Worm (Caenorhabditis elegans): ENCODE data around the gene nhr-44.

nhr-44 gene

ce11 chrV:8977895-8978294, 14.0 kb upstream of the nhr-44 start:
- TF ChIP-seq pes-1 (GFP tag; IDR thresholded peaks at IDR 0.05) (no peak), tbx-11 (GFP tag; IDR thresholded peaks at IDR 0.05) (no peak), ceh-13 (GFP tag; optimal IDR thresholded peaks at IDR 0.05) (no peak), hnd-1 (tag; optimal IDR thresholded peaks at IDR 0.05) (no peak), tbx-37 (GFP tag; conservative IDR thresholded peaks at IDR 0.05) (no peak), F13C5.2 (tag; optimal IDR thresholded peaks at IDR 0.05) (no peak), sea-1 (GFP tag; conservative IDR thresholded peaks at IDR 0.05) (no peak), hmbx-1 (tag; optimal IDR thresholded peaks at IDR 0.05) (no peak), ceh-36 (tag; optimal IDR thresholded peaks at IDR 0.05) (no peak), B0310.2 (tag; optimal IDR thresholded peaks at IDR 0.05) (no peak)

ce11 chrV:8974889-8975422, 11.1 kb upstream of the nhr-44 start, which contains the start of gene nhr-143:
nhr-143 (minus strand) TSS chrV:8974939.
- TF ChIP-seq ceh-13 (GFP tag; optimal IDR thresholded peaks at IDR 0.05) (no peak), tbx-11 (GFP tag; IDR thresholded peaks at IDR 0.05) (no peak), pes-1 (GFP tag; IDR thresholded peaks at IDR 0.05) (no peak), tbx-37 (GFP tag; conservative IDR thresholded peaks at IDR 0.05) (no peak), scrt-1 (GFP tag; IDR thresholded peaks at IDR 0.05) (no peak), flt-1 (GFP tag; IDR thresholded peaks at IDR 0.05) (no peak), ceh-36 (tag; optimal IDR thresholded peaks at IDR 0.05) (no peak), sea-1 (GFP tag; conservative IDR thresholded peaks at IDR 0.05) (no peak), ama-1 (optimal IDR thresholded peaks at IDR 0.05) (no peak), tra-4 (tag; optimal IDR thresholded peaks at IDR 0.05) (no peak), B0310.2 (tag; optimal IDR thresholded peaks at IDR 0.05) (no peak)

ce11 chrV:8972271-8972670, 8.4 kb upstream of the nhr-44 start, which contains the start of gene nhr-195:
nhr-195 (minus strand) TSS chrV:8972371.
- TF ChIP-seq tbx-37 (GFP tag; conservative IDR thresholded peaks at IDR 0.05) (no peak), tbx-11 (GFP tag; IDR thresholded peaks at IDR 0.05) (no peak), ama-1 (optimal IDR thresholded peaks at IDR 0.05) (no peak)

ce11 chrV:8966086-8966485, 2.2 kb upstream of the nhr-44 start, which contains the start of gene nhr-219:
nhr-219 (minus strand) TSS chrV:8966186.
- TF ChIP-seq B0310.2 (tag; optimal IDR thresholded peaks at IDR 0.05) (no peak), sea-1 (GFP tag; conservative IDR thresholded peaks at IDR 0.05) (no peak), hnd-1 (tag; optimal IDR thresholded peaks at IDR 0.05) (no peak), scrt-1 (GFP tag; IDR thresholded peaks at IDR 0.05) (no peak), ama-1 (optimal IDR thresholded peaks at IDR 0.05) (no peak), ets-7 (tag; optimal IDR thresholded peaks at IDR 0.05) (no peak), F13C5.2 (tag; optimal IDR thresholded peaks at IDR 0.05) (no peak), flt-1 (GFP tag; IDR thresholded peaks at IDR 0.05) (no peak), pes-1 (GFP tag; IDR thresholded peaks at IDR 0.05) (no peak), ceh-36 (tag; optimal IDR thresholded peaks at IDR 0.05) (no peak)

- no peak for TF ChIP-seq ama-1 (optimal IDR thresholded peaks at IDR 0.05)
These were observed 7.4 kb downstream of the nhr-44 start, which contains the start of gene ttc-17 for ce11 chrV:8956387-8957095. ttc-17 (plus strand) TSS chrV:8957045.

- peak; percentile 19 for TF ChIP-seq hmg-4 (GFP tag; optimal IDR thresholded peaks at IDR 0.05)
- no peak for TF ChIP-seq scrt-1 (GFP tag; IDR thresholded peaks at IDR 0.05)
- TF ChIP-seq F13C5.2 (tag; optimal IDR thresholded peaks at IDR 0.05), result no peak
These were observed 14.0 kb downstream of the nhr-44 start for ce11 chrV:8949873-8950272.

ce11 chrV:8948996-8949395, 14.9 kb downstream of the nhr-44 start:
- TF ChIP-seq flt-1 (GFP tag; IDR thresholded peaks at IDR 0.05), result no peak
- no peak for TF ChIP-seq F13C5.2 (tag; optimal IDR thresholded peaks at IDR 0.05)
- no peak for TF ChIP-seq B0310.2 (tag; optimal IDR thresholded peaks at IDR 0.05)
- TF ChIP-seq ceh-13 (GFP tag; optimal IDR thresholded peaks at IDR 0.05), result no peak
- TF ChIP-seq ets-7 (tag; optimal IDR thresholded peaks at IDR 0.05), result no peak
- TF ChIP-seq hnd-1 (tag; optimal IDR thresholded peaks at IDR 0.05), result no peak
- TF ChIP-seq ceh-36 (tag; optimal IDR thresholded peaks at IDR 0.05), result no peak
- TF ChIP-seq tra-4 (tag; optimal IDR thresholded peaks at IDR 0.05), result no peak
- no peak for TF ChIP-seq scrt-1 (GFP tag; IDR thresholded peaks at IDR 0.05)
- no peak for TF ChIP-seq hmg-4 (GFP tag; optimal IDR thresholded peaks at IDR 0.05)
- no peak for TF ChIP-seq aly-1 (tag; optimal IDR thresholded peaks at IDR 0.05)

ce11 chrV:8948365-8948764, 15.5 kb downstream of the nhr-44 start:
- TF ChIP-seq hnd-1 (tag; optimal IDR thresholded peaks at IDR 0.05) (no peak), aly-1 (tag; optimal IDR thresholded peaks at IDR 0.05) (no peak), ama-1 (optimal IDR thresholded peaks at IDR 0.05) (no peak), sea-1 (GFP tag; conservative IDR thresholded peaks at IDR 0.05) (no peak), F13C5.2 (tag; optimal IDR thresholded peaks at IDR 0.05) (no peak), hmbx-1 (tag; optimal IDR thresholded peaks at IDR 0.05) (no peak), ceh-36 (tag; optimal IDR thresholded peaks at IDR 0.05) (no peak), tbx-37 (GFP tag; conservative IDR thresholded peaks at IDR 0.05) (no peak), pes-1 (GFP tag; IDR thresholded peaks at IDR 0.05) (no peak), scrt-1 (GFP tag; IDR thresholded peaks at IDR 0.05) (no peak), ceh-13 (GFP tag; optimal IDR thresholded peaks at IDR 0.05) (no peak), B0310.2 (tag; optimal IDR thresholded peaks at IDR 0.05) (no peak), ets-7 (tag; optimal IDR thresholded peaks at IDR 0.05) (no peak), tra-4 (tag; optimal IDR thresholded peaks at IDR 0.05) (no peak), hmg-4 (GFP tag; optimal IDR thresholded peaks at IDR 0.05) (no peak), flt-1 (GFP tag; IDR thresholded peaks at IDR 0.05) (no peak), tbx-11 (GFP tag; IDR thresholded peaks at IDR 0.05) (no peak)
